Fruit fly (Drosophila melanogaster) whole organism, prepupa: ENCODE results near the gene Dyrk2.

Experiments used
- CG3032 ChIP-seq: fragments of 200-800 bp; optimal IDR thresholded peaks from 2 replicates; lab custom pipeline; 2019; ENCODE audit warnings: missing biosample characterization, mild to moderate bottlenecking, missing genetic modification characterization, moderate library complexity
- CG6854 ChIP-seq: fragments of 200-800 bp; sonication (Bioruptor generic); optimal IDR thresholded peaks from 2 replicates; lab custom pipeline; 2017; ENCODE audit warnings: missing biosample characterization, mild to moderate bottlenecking, missing genetic modification characterization
- CG8319 ChIP-seq: fragments of 200-800 bp; sonication (Bioruptor generic); optimal IDR thresholded peaks from 3 replicates; lab custom pipeline; 2016; ENCODE audit warnings: missing biosample characterization, missing genetic modification characterization
- CG9139 ChIP-seq: fragments of 200-800 bp; sonication (Bioruptor generic); optimal IDR thresholded peaks from 3 replicates; lab custom pipeline; 2017; ENCODE audit warnings: missing biosample characterization, mild to moderate bottlenecking, missing genetic modification characterization
- Eip75B ChIP-seq: fragments of 200-800 bp; sonication (Bioruptor generic); optimal IDR thresholded peaks from 3 replicates; lab custom pipeline; 2016; ENCODE audit warnings: missing biosample characterization, missing genetic modification characterization
- Ets21C ChIP-seq: fragments of 200-800 bp; sonication (Bioruptor generic); optimal IDR thresholded peaks from 3 replicates; lab custom pipeline; 2016; ENCODE audit warnings: missing biosample characterization, missing genetic modification characterization
- Ets96B ChIP-seq: fragments of 200-800 bp; optimal IDR thresholded peaks from 2 replicates; lab custom pipeline; 2019; ENCODE audit warnings: missing biosample characterization, mild to moderate bottlenecking, missing genetic modification characterization, moderate library complexity
- Gug ChIP-seq: fragments of 200-800 bp; sonication (Bioruptor generic); IDR thresholded peaks from 2 replicates; pipeline ENCODE4 v1.3.6; 2022; ENCODE audit warnings: missing biosample characterization, missing genetic modification characterization
- eg ChIP-seq: fragments of 200-800 bp; sonication (Bioruptor generic); IDR thresholded peaks from 3 replicates; pipeline ENCODE4 v1.3.6; 2022; ENCODE audit warnings: missing biosample characterization, missing genetic modification characterization
- salr ChIP-seq, 2 experiments: fragments of 200-800 bp; sonication (Bioruptor generic); optimal IDR thresholded peaks; 3 replicates each; lab custom pipeline; 2016 to 2018; ENCODE audit warnings: missing biosample characterization in 2 of 2, missing genetic modification characterization in 2 of 2, mild to moderate bottlenecking in 1 of 2
- vri ChIP-seq: fragments of 200-800 bp; sonication (Bioruptor generic); optimal IDR thresholded peaks from 3 replicates; lab custom pipeline; 2016; ENCODE audit warnings: missing biosample characterization, mild to moderate bottlenecking, missing genetic modification characterization

DNA sequence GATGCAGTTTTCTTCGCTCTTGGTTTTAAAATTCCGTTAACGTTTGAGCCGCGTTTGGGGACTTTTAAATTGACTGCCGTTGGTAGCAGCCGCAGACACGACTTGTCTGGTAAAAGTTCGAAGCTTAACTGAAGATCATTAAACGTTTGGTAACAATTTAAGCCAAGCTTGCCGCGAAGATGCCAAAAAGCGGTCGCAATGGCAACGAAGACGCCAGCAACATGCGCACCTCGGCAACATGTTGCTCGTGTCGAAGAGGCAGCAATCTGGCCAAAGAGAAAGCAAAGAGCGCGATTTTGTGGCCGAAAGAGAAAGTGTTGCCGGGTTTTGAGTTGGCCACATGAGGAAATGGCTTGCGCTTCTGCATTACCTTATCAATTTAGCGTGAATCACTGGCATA is 53.4 kb downstream of the Dyrk2 start, which contains the start of gene CG43333:
- TF ChIP-seq Ets96B (tag; lab: Kevin White, UChicago) (no peak), salr (GFP tag; optimal IDR thresholded peaks at IDR 0.05; lab: Kevin White, UChicago) (no peak), vri (GFP tag; lab: Kevin White, UChicago) (no peak), CG6854 (no peak), CG9139 (no peak), Eip75B (no peak), eg (no peak), CG3032 (tag; lab: Kevin White, UChicago) (no peak), Gug (GFP tag; lab: Robert Waterston, UW) (no peak), Ets21C (GFP tag; lab: Kevin White, UChicago) (no peak), CG8319 (GFP tag; lab: Kevin White, UChicago) (no peak)
